Worm (Caenorhabditis elegans): Measurements from ENCODE around the gene prp-19.
A peak's percentile ranks its signal among the peaks of the same experiment; 100 is the strongest.

ce11 chrIII:5126988-5127387 lies 44.9 kb downstream of the prp-19 start:
- TF ChIP-seq elt-2 (tag; optimal IDR thresholded peaks at IDR 0.05) (no peak), elt-3 (tag; optimal IDR thresholded peaks at IDR 0.05) (no peak), ztf-11 (tag; optimal IDR thresholded peaks at IDR 0.05) (no peak), nhr-237 (tag; optimal IDR thresholded peaks at IDR 0.05) (no peak), sptf-1 (tag; optimal IDR thresholded peaks at IDR 0.05) (no peak), mdl-1 (tag; optimal IDR thresholded peaks at IDR 0.05) (no peak), nhr-90 (tag; optimal IDR thresholded peaks at IDR 0.05; ENCODE audit: poor library complexity) (no peak), aha-1 (tag; optimal IDR thresholded peaks at IDR 0.05) (no peak), nhr-11 (tag; optimal IDR thresholded peaks at IDR 0.05) (no peak), Y116A8C.19 (tag; optimal IDR thresholded peaks at IDR 0.05; ENCODE audit: borderline replicate concordance) (no peak), tbx-2 (tag; optimal IDR thresholded peaks at IDR 0.05) (peak; percentile 39), mep-1 (tag; optimal IDR thresholded peaks at IDR 0.05) (no peak), lin-15B (tag; optimal IDR thresholded peaks at IDR 0.05) (no peak), lin-39 (tag; optimal IDR thresholded peaks at IDR 0.05) (no peak)

Measured in whole organism, L1 larva.